Fruit fly (Drosophila melanogaster): ENCODE measurements around the gene Tbcd.

DNA sequence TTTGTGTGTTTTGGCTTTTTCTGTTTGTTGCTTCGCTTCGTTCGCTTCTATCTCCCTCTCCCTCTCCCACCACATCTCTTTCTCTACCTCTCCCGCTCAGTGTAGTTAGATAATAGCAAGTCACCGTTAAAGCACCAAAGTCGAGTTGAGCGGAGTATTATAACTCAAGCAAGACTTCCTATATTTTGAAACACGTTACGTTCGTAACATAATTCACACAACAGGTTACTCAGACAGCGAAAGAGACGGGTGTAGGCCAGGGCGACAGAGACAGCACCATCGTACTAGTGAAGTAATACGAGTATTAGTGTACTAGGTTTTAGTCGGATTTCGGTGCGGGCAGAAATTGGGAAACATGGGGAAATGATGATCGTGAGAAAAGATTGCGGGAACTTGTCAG, 26.3 kb downstream of the Tbcd start:
- TF ChIP-seq CTCF (optimal IDR thresholded peaks at IDR 0.05) (no peak), CG8478 (optimal IDR thresholded peaks at IDR 0.05) (no peak)
